Worm (Caenorhabditis elegans): ENCODE data around the gene C15H11.1.

ce11 chrV:14393504-14393903 is at the start of gene C15H11.1:
- no peak for TF ChIP-seq fax-1 (tag; optimal IDR thresholded peaks at IDR 0.05)
- TF ChIP-seq pha-4 (tag; optimal IDR thresholded peaks at IDR 0.05), result no peak
- TF ChIP-seq pat-9 (tag; optimal IDR thresholded peaks at IDR 0.05), result no peak
- TF ChIP-seq nhr-232 (tag; optimal IDR thresholded peaks at IDR 0.05), result no peak
